Worm (Caenorhabditis elegans): ENCODE data around the gene T06E4.5.

DNA sequence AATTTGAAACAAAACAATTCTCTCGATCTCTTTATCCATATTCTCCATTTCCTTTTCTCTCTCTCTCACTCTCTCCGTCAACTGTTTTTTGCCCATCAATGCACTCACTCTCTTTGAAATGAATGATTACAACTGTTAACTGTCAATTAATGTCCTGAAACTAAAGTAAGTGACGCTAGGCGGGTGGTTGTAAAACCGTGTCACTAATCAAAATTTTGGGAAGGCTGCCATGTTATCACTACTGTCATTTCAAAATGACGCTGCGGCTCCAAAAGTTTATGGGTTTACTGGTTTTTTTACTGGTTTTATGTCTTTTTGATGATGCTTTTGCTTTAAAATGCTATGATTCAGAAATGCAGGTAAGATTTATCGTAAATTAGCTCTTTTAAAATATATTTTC lies 48.1 kb downstream of the T06E4.5 start, which contains the start of gene ZK287.9:
- TF ChIP-seq unc-62 (GFP tag; optimal IDR thresholded peaks at IDR 0.05) (no peak), pag-3 (tag; optimal IDR thresholded peaks at IDR 0.05; ENCODE audit: borderline replicate concordance, insufficient read depth) (no peak), Y116A8C.19 (tag; optimal IDR thresholded peaks at IDR 0.05; ENCODE audit: borderline replicate concordance) (no peak), nhr-237 (tag; optimal IDR thresholded peaks at IDR 0.05) (no peak), snu-23 (GFP tag; optimal IDR thresholded peaks at IDR 0.05) (no peak), egl-13 (tag; optimal IDR thresholded peaks at IDR 0.05) (no peak), snpc-4 (tag; optimal IDR thresholded peaks at IDR 0.05) (no peak), mdl-1 (tag; optimal IDR thresholded peaks at IDR 0.05) (no peak)
